Fruit fly (Drosophila melanogaster) whole organism, embryonic: Measurements from ENCODE around the gene CG15773.

Experiments used
- Adf1 ChIP-seq: fragments of 200-800 bp; sonication (Bioruptor generic); IDR thresholded peaks from 2 replicates; pipeline ENCODE4 v1.3.6; 2022; ENCODE audit warnings: missing biosample characterization, missing genetic modification characterization
- Atf3 ChIP-seq: fragments of 200-800 bp; sonication (Bioruptor generic); optimal IDR thresholded peaks from 3 replicates; lab custom pipeline; 2016; ENCODE audit warnings: missing biosample characterization, missing genetic modification characterization
- Atf6 ChIP-seq: fragments of 200-800 bp; sonication (Bioruptor generic); IDR thresholded peaks from 2 replicates; pipeline ENCODE4 v1.3.6; 2022; ENCODE audit warnings: missing biosample characterization, missing genetic modification characterization
- CG10274 ChIP-seq: fragments of 200-800 bp; sonication (Bioruptor generic); optimal IDR thresholded peaks from 3 replicates; lab custom pipeline; 2017; ENCODE audit warnings: missing biosample characterization, mild to moderate bottlenecking, missing genetic modification characterization
- CG10565 ChIP-seq: fragments of 200-800 bp; sonication (Bioruptor generic); optimal IDR thresholded peaks from 3 replicates; lab custom pipeline; 2016; ENCODE audit warnings: missing biosample characterization, mild to moderate bottlenecking, missing genetic modification characterization
- CG11560 ChIP-seq: fragments of 200-800 bp; sonication (Bioruptor generic); IDR thresholded peaks from 3 replicates; pipeline ENCODE4 v1.3.6; 2022; ENCODE audit warnings: missing biosample characterization, missing genetic modification characterization
- CG12659 ChIP-seq: fragments of 200-800 bp; sonication (Bioruptor generic); optimal IDR thresholded peaks from 3 replicates; lab custom pipeline; 2017; ENCODE audit warnings: mild to moderate bottlenecking, missing biosample characterization, missing genetic modification reagents, missing genetic modification characterization
- CG1529 ChIP-seq: fragments of 200-800 bp; sonication (Bioruptor generic); optimal IDR thresholded peaks from 3 replicates; lab custom pipeline; 2018; ENCODE audit warnings: missing biosample characterization, missing genetic modification characterization
- CG15514 ChIP-seq: fragments of 200-800 bp; sonication (Bioruptor generic); optimal IDR thresholded peaks from 3 replicates; lab custom pipeline; 2017; ENCODE audit warnings: missing biosample characterization, missing genetic modification characterization, mild to moderate bottlenecking, moderate library complexity, missing genetic modification reagents
- CG15696 ChIP-seq: fragments of 200-800 bp; sonication (Bioruptor generic); optimal IDR thresholded peaks from 2 replicates; lab custom pipeline; 2019; ENCODE audit warnings: missing biosample characterization, mild to moderate bottlenecking, missing genetic modification characterization, moderate library complexity
- CG31224 ChIP-seq: fragments of 200-800 bp; sonication (Bioruptor generic); IDR thresholded peaks from 2 replicates; pipeline ENCODE4 v1.3.6; 2022; ENCODE audit warnings: missing biosample characterization, missing genetic modification characterization
- CG3163 ChIP-seq: fragments of 200-800 bp; sonication (Bioruptor generic); optimal IDR thresholded peaks from 3 replicates; lab custom pipeline; 2016; ENCODE audit warnings: missing biosample characterization, missing genetic modification characterization
- CG33213 ChIP-seq: fragments of 200-800 bp; sonication (Bioruptor generic); optimal IDR thresholded peaks from 3 replicates; lab custom pipeline; 2016; ENCODE audit warnings: missing biosample characterization, missing genetic modification characterization
- CG6272 ChIP-seq: fragments of 200-800 bp; sonication (Bioruptor generic); IDR thresholded peaks from 2 replicates; pipeline ENCODE4 v1.3.6; 2022; ENCODE audit warnings: missing biosample characterization, missing genetic modification characterization
- CG6654 ChIP-seq: fragments of 200-800 bp; sonication (Bioruptor generic); optimal IDR thresholded peaks from 2 replicates; lab custom pipeline; 2017; ENCODE audit warnings: missing biosample characterization, mild to moderate bottlenecking, missing genetic modification characterization
- CG6765 ChIP-seq: fragments of 200-800 bp; sonication (Bioruptor generic); optimal IDR thresholded peaks from 3 replicates; lab custom pipeline; 2017; ENCODE audit warnings: missing biosample characterization, mild to moderate bottlenecking, missing genetic modification characterization
- CG6813 ChIP-seq: fragments of 200-800 bp; sonication (Bioruptor generic); optimal IDR thresholded peaks from 2 replicates; lab custom pipeline; 2017; ENCODE audit warnings: missing biosample characterization, missing genetic modification characterization, mild to moderate bottlenecking, moderate library complexity, missing genetic modification reagents
- CG7928 ChIP-seq: fragments of 200-800 bp; sonication (Bioruptor generic); optimal IDR thresholded peaks from 2 replicates; lab custom pipeline; 2017; ENCODE audit warnings: missing biosample characterization, mild to moderate bottlenecking, missing genetic modification characterization
- CG7963 ChIP-seq: fragments of 200-800 bp; sonication (Bioruptor generic); IDR thresholded peaks from 3 replicates; pipeline ENCODE4 v1.3.6; 2022; ENCODE audit warnings: missing biosample characterization, missing genetic modification characterization; ENCODE audit not compliant: partially characterized antibody
- CG7987 ChIP-seq: fragments of 200-800 bp; sonication (Bioruptor generic); optimal IDR thresholded peaks from 2 replicates; lab custom pipeline; 2018; ENCODE audit warnings: missing biosample characterization, mild to moderate bottlenecking, missing genetic modification characterization, moderate library complexity
- CG8290 ChIP-seq, 3 experiments: fragments of 200-800 bp; sonication (Bioruptor generic); optimal IDR thresholded peaks; 2 replicates each; lab custom pipeline; 2016 to 2019; ENCODE audit warnings: missing biosample characterization in 3 of 3, missing genetic modification characterization in 3 of 3, mild to moderate bottlenecking in 2 of 3, moderate library complexity in 1 of 3
- CG8478 ChIP-seq: fragments of >200 bp; optimal IDR thresholded peaks from 2 replicates; lab custom pipeline; 2018
- CG8944 ChIP-seq: fragments of 200-800 bp; sonication (Bioruptor generic); optimal IDR thresholded peaks from 3 replicates; lab custom pipeline; 2016; ENCODE audit warnings: missing biosample characterization, missing genetic modification characterization
- CG9932 ChIP-seq: fragments of 200-800 bp; sonication (Bioruptor generic); IDR thresholded peaks from 2 replicates; pipeline ENCODE4 v1.3.6; 2022; ENCODE audit warnings: missing biosample characterization, missing genetic modification characterization
- Chrac-16 ChIP-seq: fragments of 200-800 bp; sonication (Bioruptor generic); optimal IDR thresholded peaks from 3 replicates; lab custom pipeline; 2016; ENCODE audit warnings: missing biosample characterization, missing genetic modification characterization
- CrebB ChIP-seq: fragments of 200-800 bp; sonication (Bioruptor generic); optimal IDR thresholded peaks from 3 replicates; lab custom pipeline; 2018; ENCODE audit warnings: missing biosample characterization, mild to moderate bottlenecking, missing genetic modification characterization
- Deaf1 ChIP-seq: fragments of 200-800 bp; optimal IDR thresholded peaks from 3 replicates; lab custom pipeline; 2019; ENCODE audit warnings: missing biosample characterization, mild to moderate bottlenecking, missing genetic modification characterization, moderate library complexity
- Dfd ChIP-seq, 2 experiments: fragments of >200 bp; optimal IDR thresholded peaks; 2 replicates each; lab custom pipeline; 2017; ENCODE audit warnings: missing biosample characterization in 2 of 2, missing genetic modification characterization in 2 of 2
- Doc3 ChIP-seq: fragments of 200-800 bp; sonication (Bioruptor generic); IDR thresholded peaks from 3 replicates; pipeline ENCODE4 v1.3.6; 2022; ENCODE audit warnings: missing biosample characterization, missing genetic modification characterization; ENCODE audit not compliant: partially characterized antibody
- Fer2 ChIP-seq: fragments of 200-800 bp; sonication (Bioruptor generic); optimal IDR thresholded peaks from 2 replicates; lab custom pipeline; 2018; ENCODE audit warnings: missing biosample characterization, mild to moderate bottlenecking, missing genetic modification characterization, moderate library complexity
- Lpt ChIP-seq: fragments of >200 bp; optimal IDR thresholded peaks from 2 replicates; lab custom pipeline; 2018; ENCODE audit warnings: missing biosample characterization, missing genetic modification characterization
- Nf-YB ChIP-seq: fragments of 200-800 bp; sonication (Bioruptor generic); optimal IDR thresholded peaks from 3 replicates; lab custom pipeline; 2019; ENCODE audit warnings: missing biosample characterization, mild to moderate bottlenecking, missing genetic modification characterization, moderate library complexity
- TFAM ChIP-seq: fragments of 200-800 bp; sonication (Bioruptor generic); optimal IDR thresholded peaks from 2 replicates; lab custom pipeline; 2017; ENCODE audit warnings: missing biosample characterization, missing genetic modification characterization, inconsistent platforms
- YL-1 ChIP-seq: fragments of 200-800 bp; sonication (Bioruptor generic); optimal IDR thresholded peaks from 3 replicates; lab custom pipeline; 2017; ENCODE audit warnings: missing biosample characterization, mild to moderate bottlenecking, missing genetic modification characterization
- ac ChIP-seq: fragments of 200-800 bp; sonication (Bioruptor generic); optimal IDR thresholded peaks from 3 replicates; lab custom pipeline; 2017; ENCODE audit warnings: missing biosample characterization, mild to moderate bottlenecking, missing genetic modification characterization
- bigmax ChIP-seq: fragments of 200-800 bp; sonication (Bioruptor generic); optimal IDR thresholded peaks from 2 replicates; lab custom pipeline; 2018; ENCODE audit warnings: missing biosample characterization, mild to moderate bottlenecking, missing genetic modification characterization
- cas ChIP-seq: fragments of 200-800 bp; sonication (Bioruptor generic); IDR thresholded peaks from 2 replicates; pipeline ENCODE4 v1.3.6; 2022; ENCODE audit warnings: missing biosample characterization, missing genetic modification characterization
- danr ChIP-seq: fragments of 200-800 bp; sonication (Bioruptor generic); IDR thresholded peaks from 2 replicates; pipeline ENCODE4 v1.3.6; 2022; ENCODE audit warnings: missing biosample characterization, missing genetic modification characterization
- dati ChIP-seq: fragments of 200-800 bp; sonication (Bioruptor generic); IDR thresholded peaks from 2 replicates; pipeline ENCODE4 v1.3.6; 2022; ENCODE audit warnings: missing biosample characterization, missing genetic modification characterization
- gce ChIP-seq: fragments of 200-800 bp; sonication (Bioruptor generic); IDR thresholded peaks from 3 replicates; pipeline ENCODE4 v1.3.6; 2022; ENCODE audit warnings: missing biosample characterization, missing genetic modification characterization
- gsb-n ChIP-seq: fragments of 200-800 bp; sonication (Bioruptor generic); optimal IDR thresholded peaks from 3 replicates; lab custom pipeline; 2018; ENCODE audit warnings: missing biosample characterization, mild to moderate bottlenecking, missing genetic modification characterization
- her ChIP-seq: fragments of 200-800 bp; sonication (Bioruptor generic); optimal IDR thresholded peaks from 2 replicates; lab custom pipeline; 2016; ENCODE audit warnings: missing biosample characterization, missing genetic modification characterization
- nmo ChIP-seq: fragments of 200-800 bp; sonication (Bioruptor generic); optimal IDR thresholded peaks from 2 replicates; lab custom pipeline; 2018; ENCODE audit warnings: missing biosample characterization, mild to moderate bottlenecking, missing genetic modification characterization, moderate library complexity
- pb ChIP-seq: fragments of 200-800 bp; sonication (Bioruptor generic); optimal IDR thresholded peaks from 3 replicates; lab custom pipeline; 2016; ENCODE audit warnings: missing biosample characterization, missing genetic modification characterization
- phol ChIP-seq: fragments of 200-800 bp; sonication (Bioruptor generic); optimal IDR thresholded peaks from 3 replicates; lab custom pipeline; 2018; ENCODE audit warnings: missing biosample characterization, mild to moderate bottlenecking, missing genetic modification characterization, moderate library complexity
- repo ChIP-seq: fragments of 200-800 bp; sonication (Bioruptor generic); optimal IDR thresholded peaks from 2 replicates; lab custom pipeline; 2016; ENCODE audit warnings: missing biosample characterization, missing genetic modification characterization
- salm ChIP-seq: fragments of 200-800 bp; sonication (Bioruptor generic); optimal IDR thresholded peaks from 2 replicates; lab custom pipeline; 2018; ENCODE audit warnings: missing biosample characterization, mild to moderate bottlenecking, missing genetic modification characterization
- sob ChIP-seq: fragments of 200-800 bp; sonication (Bioruptor generic); IDR thresholded peaks from 2 replicates; pipeline ENCODE4 v1.3.6; 2022; ENCODE audit warnings: missing biosample characterization, missing genetic modification characterization

Gene CG15773

DNA sequence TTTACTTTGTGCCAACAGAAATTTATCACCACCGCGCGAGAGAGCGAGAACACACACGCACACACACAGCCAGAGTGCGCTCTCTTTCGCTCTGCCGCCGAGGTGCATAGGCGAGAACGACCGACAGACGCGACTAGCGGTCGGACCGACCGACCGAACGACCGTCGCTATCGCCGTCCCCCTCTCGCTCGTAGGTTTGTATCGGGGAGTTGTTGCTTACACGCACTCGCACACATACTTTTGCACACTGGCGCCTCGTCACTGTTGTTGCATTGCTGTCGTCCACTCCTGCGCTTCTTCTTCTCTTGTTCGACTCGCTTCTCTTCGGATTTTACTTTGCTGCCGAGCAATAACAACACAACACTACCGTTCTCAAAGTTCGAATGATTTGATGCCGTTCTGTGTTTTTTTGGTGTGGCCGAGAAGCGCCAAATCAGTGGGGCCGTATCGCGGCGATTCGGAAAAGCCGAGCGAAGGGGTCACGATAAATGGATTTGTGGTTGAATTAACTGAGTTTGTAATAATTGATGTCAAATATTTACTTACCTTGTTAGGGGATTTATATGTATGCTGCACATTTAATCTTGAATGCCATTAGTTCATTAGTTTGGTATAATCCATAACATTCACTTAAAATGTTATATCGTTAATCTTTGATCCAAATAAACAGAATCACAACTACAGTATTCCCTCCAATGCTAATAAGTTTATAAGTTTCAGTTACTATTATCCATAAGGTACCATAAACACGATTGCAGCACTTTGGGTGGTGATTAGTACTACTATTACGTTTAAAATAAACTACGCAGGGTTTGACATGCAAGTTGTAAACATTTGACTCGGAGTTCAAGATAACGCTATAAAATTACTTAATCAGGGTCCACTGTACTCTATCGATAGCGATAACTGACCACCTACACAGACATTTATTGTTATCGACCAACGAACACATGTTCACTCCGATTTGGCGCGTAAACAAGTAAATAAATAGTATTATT lies 14.6 kb downstream of the CG15773 start, which contains the start of the genes IntS6 and Rtel1 (continued):
- TF ChIP-seq CG11560 (tag; lab: Robert Waterston, UW) (peak; percentile 78; the same call in 2 of the 3 replicates), CG8944 (GFP tag; lab: Kevin White, UChicago) (peak; percentile 92), bigmax (GFP tag; lab: Kevin White, UChicago) (no peak), CG7928 (GFP tag; lab: Kevin White, UChicago) (peak; percentile 35), CG15696 (tag; lab: Kevin White, UChicago) (peak; percentile 86), dati (GFP tag; lab: Robert Waterston, UW) (peak; percentile 77), CG15514 (GFP tag; lab: Kevin White, UChicago) (peak; percentile 76), Dfd (GFP tag; optimal IDR thresholded peaks at IDR 0.05; lab: Kevin White, UChicago) (no peak), CG12659 (GFP tag; lab: Kevin White, UChicago) (peak; percentile 91), her (GFP tag; lab: Kevin White, UChicago) (peak; percentile 90), CG10565 (GFP tag; lab: Kevin White, UChicago) (peak; percentile 25), Deaf1 (peak; percentile 96), Atf3 (GFP tag; lab: Kevin White, UChicago) (peak; percentile 86), ac (GFP tag; lab: Kevin White, UChicago) (peak; percentile 18), Nf-YB (peak; percentile 66), CG6813 (peak; percentile 72), Chrac-16 (GFP tag; lab: Kevin White, UChicago) (peak; percentile 92), CG6654 (GFP tag; lab: Kevin White, UChicago) (peak; percentile 71), danr (GFP tag; lab: Robert Waterston, UW) (peak; percentile 72), CG6765 (GFP tag; lab: Kevin White, UChicago) (peak; percentile 67), Doc3 (GFP tag; lab: Robert Waterston, UW) (no peak), gce (GFP tag; lab: Robert Waterston, UW) (peak; percentile 76; the same call in 1 of the 3 replicates), CG9932 (GFP tag; lab: Robert Waterston, UW) (peak; percentile 94), TFAM (GFP tag; lab: Kevin White, UChicago) (no peak), Atf6 (GFP tag; lab: Robert Waterston, UW) (peak; percentile 89), CG1529 (GFP tag; lab: Kevin White, UChicago) (peak; percentile 80), CG10274 (GFP tag; lab: Kevin White, UChicago) (peak; percentile 70), gsb-n (tag; lab: Kevin White, UChicago) (peak; percentile 76), CG7963 (GFP tag; lab: Robert Waterston, UW) (peak; percentile 41; the same call in 1 of the 3 replicates), salm (tag; lab: Kevin White, UChicago) (peak; percentile 69), CG6272 (GFP tag; lab: Robert Waterston, UW) (peak; percentile 79), Lpt (no peak), cas (GFP tag; lab: Robert Waterston, UW) (peak; percentile 66; the same call in 1 of the 2 replicates), YL-1 (GFP tag; lab: Kevin White, UChicago) (peak; percentile 52), CG33213 (peak; percentile 79), CG8290 (GFP tag; optimal IDR thresholded peaks at IDR 0.05; lab: Kevin White, UChicago) (peak; percentile 84), CG8290 (tag; optimal IDR thresholded peaks at IDR 0.05; lab: Kevin White, UChicago) (peak in 1 of 2 experiments; percentile 97), repo (peak; percentile 80), phol (tag; lab: Kevin White, UChicago) (peak; percentile 89), CrebB (peak; percentile 84), Adf1 (GFP tag; lab: Robert Waterston, UW) (peak; percentile 73), pb (GFP tag; lab: Kevin White, UChicago) (peak; percentile 81), CG7987 (GFP tag; lab: Kevin White, UChicago) (peak; percentile 52), sob (peak; percentile 91), nmo (GFP tag; lab: Kevin White, UChicago) (peak; percentile 90), Fer2 (tag; lab: Kevin White, UChicago) (peak; percentile 88), CG3163 (GFP tag; lab: Kevin White, UChicago) (peak; percentile 63), CG8478 (lab: Kevin White, UChicago) (peak; percentile 97), CG31224 (peak; percentile 87)
